Fruit fly (Drosophila melanogaster) whole organism, embryonic: ENCODE measurements around the gene ATbp.

Source experiments
- Adf1 ChIP-seq: fragments of 200-800 bp; sonication (Bioruptor generic); IDR thresholded peaks from 2 replicates; pipeline ENCODE4 v1.3.6; 2022; ENCODE audit warnings: missing biosample characterization, missing genetic modification characterization
- Antp ChIP-seq: fragments of 200-800 bp; sonication (Bioruptor generic); optimal IDR thresholded peaks from 3 replicates; lab custom pipeline; 2016; ENCODE audit warnings: missing biosample characterization, missing genetic modification characterization
- Asciz ChIP-seq: fragments of 200-800 bp; sonication (Bioruptor generic); optimal IDR thresholded peaks from 2 replicates; lab custom pipeline; 2017; ENCODE audit warnings: missing biosample characterization, mild to moderate bottlenecking, missing genetic modification characterization, missing genetic modification reagents
- Atf3 ChIP-seq: fragments of 200-800 bp; sonication (Bioruptor generic); optimal IDR thresholded peaks from 3 replicates; lab custom pipeline; 2016; ENCODE audit warnings: missing biosample characterization, missing genetic modification characterization
- BEAF-32 ChIP-seq: fragments of 200-800 bp; sonication (Bioruptor generic); optimal IDR thresholded peaks from 3 replicates; lab custom pipeline; 2017; ENCODE audit warnings: missing biosample characterization, missing genetic modification characterization, mild to moderate bottlenecking, moderate library complexity, missing genetic modification reagents
- Bdp1 ChIP-seq: fragments of 200-800 bp; sonication (Bioruptor generic); optimal IDR thresholded peaks from 3 replicates; lab custom pipeline; 2016; ENCODE audit warnings: missing biosample characterization, missing genetic modification characterization
- CG10979 ChIP-seq: fragments of 200-800 bp; sonication (Bioruptor generic); optimal IDR thresholded peaks from 2 replicates; lab custom pipeline; 2018; ENCODE audit warnings: missing biosample characterization, mild to moderate bottlenecking, missing genetic modification characterization, moderate library complexity
- CG11398 ChIP-seq: fragments of 200-800 bp; sonication (Bioruptor generic); optimal IDR thresholded peaks from 2 replicates; lab custom pipeline; 2016; ENCODE audit warnings: missing biosample characterization, missing genetic modification characterization
- CG15073 ChIP-seq: fragments of 200-800 bp; sonication (Bioruptor generic); optimal IDR thresholded peaks from 2 replicates; lab custom pipeline; 2016; ENCODE audit warnings: missing biosample characterization, missing genetic modification characterization
- CG15479 ChIP-seq: fragments of 200-800 bp; sonication (Bioruptor generic); optimal IDR thresholded peaks from 3 replicates; lab custom pipeline; 2019; ENCODE audit warnings: missing biosample characterization, mild to moderate bottlenecking, missing genetic modification characterization, moderate library complexity
- CG17385 ChIP-seq: fragments of 200-800 bp; sonication (Bioruptor generic); optimal IDR thresholded peaks from 3 replicates; lab custom pipeline; 2018; ENCODE audit warnings: missing biosample characterization, mild to moderate bottlenecking, missing genetic modification characterization
- CG34224 ChIP-seq: fragments of 200-800 bp; sonication (Bioruptor generic); IDR thresholded peaks from 3 replicates; pipeline ENCODE4 v1.3.6; 2022; ENCODE audit warnings: missing biosample characterization, missing genetic modification characterization; ENCODE audit not compliant: partially characterized antibody
- CG4820 ChIP-seq: fragments of 200-800 bp; sonication (Bioruptor generic); optimal IDR thresholded peaks from 3 replicates; lab custom pipeline; 2016; ENCODE audit warnings: missing biosample characterization, missing genetic modification characterization
- CG5180 ChIP-seq: fragments of 200-800 bp; sonication (Bioruptor generic); optimal IDR thresholded peaks from 3 replicates; lab custom pipeline; 2017; ENCODE audit warnings: missing biosample characterization, missing genetic modification characterization, mild to moderate bottlenecking, moderate library complexity, missing genetic modification reagents
- CG7271 ChIP-seq: fragments of 200-800 bp; sonication (Bioruptor generic); optimal IDR thresholded peaks from 2 replicates; lab custom pipeline; 2018; ENCODE audit warnings: missing biosample characterization, mild to moderate bottlenecking, missing genetic modification characterization, moderate library complexity
- CG9215 ChIP-seq: fragments of 200-800 bp; sonication (Bioruptor generic); IDR thresholded peaks from 2 replicates; pipeline ENCODE4 v1.3.6; 2022; ENCODE audit warnings: missing biosample characterization, missing genetic modification characterization
- CG9797 ChIP-seq: fragments of 200-800 bp; sonication (Bioruptor generic); optimal IDR thresholded peaks from 3 replicates; lab custom pipeline; 2018; ENCODE audit warnings: missing biosample characterization, mild to moderate bottlenecking, missing genetic modification characterization
- CG9876 ChIP-seq: fragments of 200-800 bp; sonication (Bioruptor generic); optimal IDR thresholded peaks from 2 replicates; lab custom pipeline; 2016; ENCODE audit warnings: missing biosample characterization, missing genetic modification characterization
- CTCF ChIP-seq: fragments of 200-800 bp; sonication (Bioruptor generic); optimal IDR thresholded peaks from 2 replicates; lab custom pipeline; 2017; ENCODE audit warnings: missing biosample characterization, mild to moderate bottlenecking, missing genetic modification characterization, moderate library complexity
- CkIIα-i1 ChIP-seq: fragments of 200-800 bp; sonication (Bioruptor generic); IDR thresholded peaks from 2 replicates; pipeline ENCODE4 v1.3.6; 2022; ENCODE audit warnings: missing biosample characterization, missing genetic modification characterization
- Dip3 ChIP-seq: fragments of 200-800 bp; sonication (Bioruptor generic); optimal IDR thresholded peaks from 3 replicates; lab custom pipeline; 2016; ENCODE audit warnings: missing biosample characterization, missing genetic modification characterization
- Dll ChIP-seq: fragments of 200-800 bp; sonication (Bioruptor generic); IDR thresholded peaks from 4 replicates; pipeline ENCODE4 v1.3.6; 2022; ENCODE audit warnings: missing biosample characterization, missing genetic modification characterization; ENCODE audit not compliant: partially characterized antibody
- Dref ChIP-seq: fragments of 200-800 bp; sonication (Bioruptor generic); IDR thresholded peaks from 2 replicates; pipeline ENCODE4 v1.3.6; 2022; ENCODE audit warnings: missing biosample characterization, missing genetic modification characterization
- E2f2 ChIP-seq: fragments of 200-800 bp; sonication (Bioruptor generic); IDR thresholded peaks from 2 replicates; pipeline ENCODE4 v1.3.6; 2022; ENCODE audit warnings: missing biosample characterization, missing genetic modification characterization
- Fer3 ChIP-seq: fragments of 200-800 bp; sonication (Bioruptor generic); optimal IDR thresholded peaks from 2 replicates; lab custom pipeline; 2018; ENCODE audit warnings: missing biosample characterization, mild to moderate bottlenecking, missing genetic modification characterization, moderate library complexity
- H15 ChIP-seq: fragments of 200-800 bp; sonication (Bioruptor generic); IDR thresholded peaks from 3 replicates; pipeline ENCODE4 v1.3.6; 2022; ENCODE audit warnings: missing biosample characterization, missing genetic modification characterization
- HLH3B ChIP-seq: fragments of 200-800 bp; sonication (Bioruptor generic); IDR thresholded peaks from 2 replicates; pipeline ENCODE4 v1.3.6; 2022; ENCODE audit warnings: missing biosample characterization, missing genetic modification characterization
- MESR4 ChIP-seq: fragments of 200-800 bp; sonication (Bioruptor generic); optimal IDR thresholded peaks from 2 replicates; lab custom pipeline; 2018; ENCODE audit warnings: missing biosample characterization, mild to moderate bottlenecking, missing genetic modification characterization, moderate library complexity
- Med ChIP-seq: fragments of 200-800 bp; sonication (Bioruptor generic); peaks from one replicate; lab custom pipeline; 2016; ENCODE audit warnings: missing biosample characterization, missing genetic modification characterization, mild to moderate bottlenecking, inconsistent platforms, moderate library complexity
- Myb ChIP-seq: fragments of 200-800 bp; sonication (Bioruptor generic); optimal IDR thresholded peaks from 2 replicates; lab custom pipeline; 2016; ENCODE audit warnings: missing biosample characterization, missing genetic modification characterization
- NFAT ChIP-seq: fragments of 200-800 bp; sonication (Bioruptor generic); IDR thresholded peaks from 2 replicates; pipeline ENCODE4 v1.3.6; 2022; ENCODE audit warnings: missing biosample characterization, missing genetic modification characterization
- Nf-YC ChIP-seq: fragments of 200-800 bp; optimal IDR thresholded peaks from 3 replicates; lab custom pipeline; 2019; ENCODE audit warnings: missing biosample characterization, mild to moderate bottlenecking, missing genetic modification characterization, moderate library complexity
- Sry-δ ChIP-seq: fragments of 200-800 bp; sonication (Bioruptor generic); optimal IDR thresholded peaks from 2 replicates; lab custom pipeline; 2016; ENCODE audit warnings: missing biosample characterization, missing genetic modification characterization
- amos ChIP-seq: fragments of 200-800 bp; sonication (Bioruptor generic); IDR thresholded peaks from 2 replicates; pipeline ENCODE4 v1.3.6; 2022; ENCODE audit warnings: missing biosample characterization, missing genetic modification characterization; ENCODE audit not compliant: partially characterized antibody
- az2 ChIP-seq: fragments of 200-800 bp; sonication (Bioruptor generic); optimal IDR thresholded peaks from 3 replicates; lab custom pipeline; 2016; ENCODE audit warnings: missing biosample characterization, missing genetic modification characterization
- bbx ChIP-seq: fragments of 200-800 bp; sonication (Bioruptor generic); IDR thresholded peaks from 2 replicates; pipeline ENCODE4 v1.3.6; 2022; ENCODE audit warnings: missing biosample characterization, missing genetic modification characterization; ENCODE audit not compliant: partially characterized antibody
- crp ChIP-seq, 2 experiments: fragments of 200-800 bp; sonication (Bioruptor generic); optimal IDR thresholded peaks; 2 replicates in 1 of 2; 3 replicates in 1 of 2; lab custom pipeline; 2017; ENCODE audit warnings: missing biosample characterization in 2 of 2, missing genetic modification characterization in 2 of 2, mild to moderate bottlenecking in 1 of 2, moderate library complexity in 1 of 2
- gce ChIP-seq: fragments of 200-800 bp; sonication (Bioruptor generic); IDR thresholded peaks from 3 replicates; pipeline ENCODE4 v1.3.6; 2022; ENCODE audit warnings: missing biosample characterization, missing genetic modification characterization
- gem ChIP-seq: fragments of 200-800 bp; sonication (Bioruptor generic); optimal IDR thresholded peaks from 2 replicates; lab custom pipeline; 2019; ENCODE audit warnings: missing biosample characterization, mild to moderate bottlenecking, missing genetic modification characterization, moderate library complexity
- gfzf ChIP-seq: fragments of 200-800 bp; sonication (Bioruptor generic); optimal IDR thresholded peaks from 2 replicates; lab custom pipeline; 2016; ENCODE audit warnings: missing biosample characterization, mild to moderate bottlenecking, missing genetic modification characterization, moderate library complexity
- kay ChIP-seq: fragments of 200-800 bp; sonication (Bioruptor generic); optimal IDR thresholded peaks from 2 replicates; lab custom pipeline; 2016; ENCODE audit warnings: missing biosample characterization, missing genetic modification characterization
- lbe ChIP-seq: fragments of 200-800 bp; sonication (Bioruptor generic); optimal IDR thresholded peaks from 2 replicates; lab custom pipeline; 2016; ENCODE audit warnings: missing biosample characterization, mild to moderate bottlenecking, missing genetic modification characterization
- lov ChIP-seq, 2 experiments: fragments of 200-800 bp in 1 of 2; fragments of >200 bp in 1 of 2; sonication (Bioruptor generic) in 1 of 2; IDR thresholded peaks in 1 of 2; optimal IDR thresholded peaks in 1 of 2; 2 replicates in 1 of 2; 3 replicates in 1 of 2; pipeline versions ENCODE4 v1.3.6 to Lab custom; 2017 to 2022; ENCODE audit warnings: missing biosample characterization in 1 of 2, missing genetic modification characterization in 1 of 2
- sens ChIP-seq: fragments of 200-800 bp; sonication (Bioruptor generic); peaks from one replicate; lab custom pipeline; 2016; ENCODE audit warnings: missing biosample characterization, missing genetic modification characterization
- sna ChIP-seq: fragments of 200-800 bp; sonication (Bioruptor generic); IDR thresholded peaks from 2 replicates; pipeline ENCODE4 v1.3.6; 2022; ENCODE audit warnings: missing biosample characterization, missing genetic modification characterization; ENCODE audit not compliant: partially characterized antibody
- tna ChIP-seq: fragments of 200-800 bp; sonication (Bioruptor generic); IDR thresholded peaks from 2 replicates; pipeline ENCODE4 v1.3.6; 2022; ENCODE audit warnings: missing biosample characterization, missing genetic modification characterization; ENCODE audit not compliant: partially characterized antibody
- unc-4 ChIP-seq: fragments of 200-800 bp; sonication (Bioruptor generic); IDR thresholded peaks from 2 replicates; pipeline ENCODE4 v1.3.6; 2022; ENCODE audit warnings: missing biosample characterization, missing genetic modification characterization; ENCODE audit not compliant: partially characterized antibody
- yki ChIP-seq: fragments of >200 bp; optimal IDR thresholded peaks from 3 replicates; lab custom pipeline; 2018
- zen ChIP-seq: fragments of 200-800 bp; sonication (Bioruptor generic); optimal IDR thresholded peaks from 3 replicates; lab custom pipeline; 2018; ENCODE audit warnings: missing biosample characterization, mild to moderate bottlenecking, missing genetic modification characterization, moderate library complexity
- zfh1 ChIP-seq: fragments of 200-800 bp; sonication (Bioruptor generic); IDR thresholded peaks from 3 replicates; pipeline ENCODE4 v1.3.6; 2022; ENCODE audit warnings: missing biosample characterization, missing genetic modification characterization

Gene ATbp

dm6 chrX:23082407-23082905 is 23.3 kb upstream of the ATbp start, which contains the start of the genes CG17163 and CG17168 (continued):
- TF ChIP-seq CG4820 (GFP tag; lab: Kevin White, UChicago) (no peak), kay (GFP tag; lab: Kevin White, UChicago) (no peak), gce (GFP tag; lab: Robert Waterston, UW) (no peak), lbe (GFP tag; lab: Kevin White, UChicago) (no peak), BEAF-32 (GFP tag; lab: Kevin White, UChicago) (peak; percentile 68), gem (tag; lab: Kevin White, UChicago) (no peak), CG15073 (GFP tag; lab: Kevin White, UChicago) (no peak), Antp (GFP tag; lab: Kevin White, UChicago) (no peak), MESR4 (peak; percentile 6), sens (GFP tag; lab: Kevin White, UChicago) (no peak), Bdp1 (GFP tag; lab: Kevin White, UChicago) (no peak), CG15479 (GFP tag; lab: Kevin White, UChicago) (peak; percentile 23), crp (GFP tag; optimal IDR thresholded peaks at IDR 0.05; lab: Kevin White, UChicago) (peak in 1 of 2 experiments; percentile 81), Med (GFP tag; lab: Kevin White, UChicago) (peak; percentile 39), Fer3 (no peak), CG5180 (GFP tag; lab: Kevin White, UChicago) (no peak), Dll (0 out of 4 replicates have a peak, but pooled peaks have one; percentile 26), zfh1 (GFP tag; lab: Robert Waterston, UW) (no peak), unc-4 (GFP tag; lab: Robert Waterston, UW) (0 out of 2 replicates have a peak, but pooled peaks have one; percentile 32), zen (no peak), Adf1 (GFP tag; lab: Robert Waterston, UW) (no peak), az2 (GFP tag; lab: Kevin White, UChicago) (no peak), lov (optimal IDR thresholded peaks at IDR 0.05; lab: Kevin White, UChicago) (no peak), lov (GFP tag; IDR thresholded peaks at IDR 0.05; lab: Robert Waterston, UW) (no peak), amos (GFP tag; lab: Robert Waterston, UW) (no peak), bbx (GFP tag; lab: Robert Waterston, UW) (no peak), NFAT (no peak), CG10979 (tag; lab: Kevin White, UChicago) (no peak), Atf3 (no peak), CTCF (GFP tag; lab: Kevin White, UChicago) (no peak), CG9215 (GFP tag; lab: Robert Waterston, UW) (no peak), Sry-δ (peak; percentile 54), CG17385 (GFP tag; lab: Kevin White, UChicago) (no peak), HLH3B (GFP tag; lab: Robert Waterston, UW) (no peak), H15 (GFP tag; lab: Robert Waterston, UW) (no peak), CG7271 (no peak), tna (no peak), Asciz (GFP tag; lab: Kevin White, UChicago) (no peak), CkIIα-i1 (GFP tag; lab: Robert Waterston, UW) (no peak), CG11398 (GFP tag; lab: Kevin White, UChicago) (no peak), Dref (peak; percentile 53), E2f2 (0 out of 2 replicates have a peak, but pooled peaks have one; percentile 14), CG9797 (GFP tag; lab: Kevin White, UChicago) (peak; percentile 52), Nf-YC (no peak), CG34224 (GFP tag; lab: Robert Waterston, UW) (0 out of 3 replicates have a peak, but pooled peaks have one; percentile 11), gfzf (GFP tag; lab: Kevin White, UChicago) (peak; percentile 67), sna (GFP tag; lab: Robert Waterston, UW) (no peak), yki (lab: Kevin White, UChicago) (no peak), Dip3 (GFP tag; lab: Kevin White, UChicago) (no peak), CG9876 (GFP tag; lab: Kevin White, UChicago) (no peak), Myb (no peak)
